Worm (Caenorhabditis elegans): ENCODE results near the gene Y54G2A.52.

ce11 chrIV:2805525-2805924, 7.0 kb upstream of the Y54G2A.52 start, which contains the start of gene Y54G2A.45:
- TF ChIP-seq tbx-7 (tag; optimal IDR thresholded peaks at IDR 0.05) = peak; percentile 26
- no peak for TF ChIP-seq pag-3 (tag; optimal IDR thresholded peaks at IDR 0.05; ENCODE audit: borderline replicate concordance)
- TF ChIP-seq ets-4 (tag; optimal IDR thresholded peaks at IDR 0.05) = no peak
- no peak for TF ChIP-seq syd-9 (tag; optimal IDR thresholded peaks at IDR 0.05)
- TF ChIP-seq tbx-2 (tag; optimal IDR thresholded peaks at IDR 0.05) = peak; percentile 44
- peak; percentile 88 for TF ChIP-seq elt-2 (tag; optimal IDR thresholded peaks at IDR 0.05)
- TF ChIP-seq ceh-9 (tag; optimal IDR thresholded peaks at IDR 0.05) = no peak
- TF ChIP-seq T23F11.4 (GFP tag; optimal IDR thresholded peaks at IDR 0.05) = peak; percentile 17
- TF ChIP-seq unc-86 (tag; optimal IDR thresholded peaks at IDR 0.05) = peak; percentile 51
- no peak for TF ChIP-seq sox-2 (GFP tag; IDR thresholded peaks at IDR 0.05)

All from whole organism, late embryonic.